Worm (Caenorhabditis elegans): ENCODE results near the gene F13D12.10.

ce11 chrII:11747889-11748288 is 34.3 kb downstream of the F13D12.10 start:
- TF ChIP-seq tra-4 (tag; optimal IDR thresholded peaks at IDR 0.05) (no peak), tbx-11 (GFP tag; IDR thresholded peaks at IDR 0.05) (no peak), hmbx-1 (tag; optimal IDR thresholded peaks at IDR 0.05) (no peak), hnd-1 (tag; optimal IDR thresholded peaks at IDR 0.05) (no peak), ama-1 (optimal IDR thresholded peaks at IDR 0.05) (no peak), flt-1 (GFP tag; IDR thresholded peaks at IDR 0.05) (no peak), ceh-13 (GFP tag; optimal IDR thresholded peaks at IDR 0.05) (no peak), scrt-1 (GFP tag; IDR thresholded peaks at IDR 0.05) (no peak), aly-1 (tag; optimal IDR thresholded peaks at IDR 0.05) (no peak), B0310.2 (tag; optimal IDR thresholded peaks at IDR 0.05) (no peak), hmg-4 (GFP tag; optimal IDR thresholded peaks at IDR 0.05) (no peak), F13C5.2 (tag; optimal IDR thresholded peaks at IDR 0.05) (no peak), pes-1 (GFP tag; IDR thresholded peaks at IDR 0.05) (no peak), sea-1 (GFP tag; conservative IDR thresholded peaks at IDR 0.05) (no peak)

All from whole organism, early embryonic.